Worm (Caenorhabditis elegans) whole organism, late embryonic: Measurements from ENCODE around the gene chpf-1.

Source experiments
- gmeb-2 ChIP-seq: sonication (generic microtip); optimal IDR thresholded peaks from 2 replicates; lab custom pipeline; 2016; ENCODE audit warnings: missing genetic modification characterization, inconsistent platforms, missing compliant biosample characterization
- npax-4 ChIP-seq: sonication (generic microtip); optimal IDR thresholded peaks from 2 replicates; lab custom pipeline; 2016; ENCODE audit warnings: missing genetic modification characterization, missing compliant biosample characterization

ce11 chrV:10190081-10190556, 13.2 kb downstream of the chpf-1 start, which contains the start of gene ZK856.5:
- TF ChIP-seq gmeb-2 (tag; lab: Kevin White, UChicago) (no peak), npax-4 (tag; lab: Kevin White, UChicago) (no peak)
